Worm (Caenorhabditis elegans): ENCODE results near the gene srsx-7.

Gene srsx-7

ce11 chrV:7893812-7894381, 31.7 kb upstream of the srsx-7 start, which contains the start of gene F40A3.6 (continued):
- TF ChIP-seq lin-13 (GFP tag; optimal IDR thresholded peaks at IDR 0.05) (no peak), zag-1 (tag; optimal IDR thresholded peaks at IDR 0.05) (no peak), lsy-2 (tag; optimal IDR thresholded peaks at IDR 0.05) (peak; percentile 39 to 41), tbx-2 (tag; optimal IDR thresholded peaks at IDR 0.05) (no peak), efl-3 (GFP tag; optimal IDR thresholded peaks at IDR 0.05) (no peak), hlh-17 (GFP tag; optimal IDR thresholded peaks at IDR 0.05; ENCODE audit: borderline replicate concordance) (no peak), sptf-1 (tag; optimal IDR thresholded peaks at IDR 0.05) (no peak), ceh-88 (GFP tag; IDR thresholded peaks at IDR 0.05) (no peak), egl-27 (tag; optimal IDR thresholded peaks at IDR 0.05) (no peak), ztf-4 (tag; optimal IDR thresholded peaks at IDR 0.05) (peak; percentile 40), unc-98 (GFP tag; IDR thresholded peaks at IDR 0.05) (no peak), irx-1 (tag; optimal IDR thresholded peaks at IDR 0.05) (no peak), snpc-4 (tag; optimal IDR thresholded peaks at IDR 0.05) (no peak), efl-1 (optimal IDR thresholded peaks at IDR 0.05) (peak; percentile 3 to 24), efl-1 (GFP tag; optimal IDR thresholded peaks at IDR 0.05 in 1 of 2) (peak; percentile 11 to 82), egl-13 (tag; optimal IDR thresholded peaks at IDR 0.05) (peak; percentile 64), tlp-1 (tag; optimal IDR thresholded peaks at IDR 0.05) (no peak), pag-3 (tag; optimal IDR thresholded peaks at IDR 0.05; ENCODE audit: borderline replicate concordance, insufficient read depth) (peak; percentile 100), ces-1 (GFP tag; optimal IDR thresholded peaks at IDR 0.05) (no peak), F16B12.6 (tag; optimal IDR thresholded peaks at IDR 0.05) (no peak), jun-1 (tag; optimal IDR thresholded peaks at IDR 0.05) (no peak), mab-9 (GFP tag; IDR thresholded peaks at IDR 0.05) (no peak), pqm-1 (tag; optimal IDR thresholded peaks at IDR 0.05) (no peak), fkh-4 (tag; optimal IDR thresholded peaks at IDR 0.05; ENCODE audit: borderline replicate concordance) (peak; percentile 6), C16A3.4 (tag; optimal IDR thresholded peaks at IDR 0.05) (no peak), hlh-4 (tag; optimal IDR thresholded peaks at IDR 0.05) (no peak), zip-4 (GFP tag; optimal IDR thresholded peaks at IDR 0.05) (no peak), pax-3 (tag; optimal IDR thresholded peaks at IDR 0.05) (no peak), nhr-237 (tag; optimal IDR thresholded peaks at IDR 0.05) (no peak), nhr-11 (tag; optimal IDR thresholded peaks at IDR 0.05) (no peak), aha-1 (tag; optimal IDR thresholded peaks at IDR 0.05) (no peak), sox-4 (tag; optimal IDR thresholded peaks at IDR 0.05) (no peak), snu-23 (GFP tag; optimal IDR thresholded peaks at IDR 0.05) (peak; percentile 62), aly-2 (tag; optimal IDR thresholded peaks at IDR 0.05) (no peak), xbp-1 (tag; optimal IDR thresholded peaks at IDR 0.05) (no peak), ama-1 (optimal IDR thresholded peaks at IDR 0.05) (no peak), ceh-63 (GFP tag; optimal IDR thresholded peaks at IDR 0.05) (peak; percentile 77), grh-1 (GFP tag; IDR thresholded peaks at IDR 0.05) (no peak), dpl-1 (GFP tag; optimal IDR thresholded peaks at IDR 0.05) (no peak), nhr-85 (tag) (no peak), alr-1 (tag; optimal IDR thresholded peaks at IDR 0.05; ENCODE audit: borderline replicate concordance) (no peak), fkh-10 (GFP tag; optimal IDR thresholded peaks at IDR 0.05) (no peak), nhr-20 (tag; optimal IDR thresholded peaks at IDR 0.05) (peak; percentile 10), nhr-77 (tag; optimal IDR thresholded peaks at IDR 0.05) (no peak), elt-3 (tag; optimal IDR thresholded peaks at IDR 0.05) (no peak), vab-15 (tag; optimal IDR thresholded peaks at IDR 0.05) (no peak), Y116A8C.19 (tag; optimal IDR thresholded peaks at IDR 0.05; ENCODE audit: borderline replicate concordance) (no peak), ceh-90 (tag; optimal IDR thresholded peaks at IDR 0.05) (no peak), nhr-47 (tag; optimal IDR thresholded peaks at IDR 0.05) (peak; percentile 29), mef-2 (tag; optimal IDR thresholded peaks at IDR 0.05) (no peak), ets-5 (GFP tag; IDR thresholded peaks at IDR 0.05) (no peak), nhr-71 (tag; optimal IDR thresholded peaks at IDR 0.05) (peak; percentile 79), C04F5.9 (tag; optimal IDR thresholded peaks at IDR 0.05) (no peak), unc-86 (tag; optimal IDR thresholded peaks at IDR 0.05) (no peak)
